Fruit fly (Drosophila melanogaster) whole organism, embryonic: ENCODE results near the gene foxo.

Experiments
- BtbVII ChIP-seq: fragments of 200-800 bp; sonication (Bioruptor generic); optimal IDR thresholded peaks from 3 replicates; lab custom pipeline; 2017; ENCODE audit warnings: missing biosample characterization, mild to moderate bottlenecking, missing genetic modification characterization
- CG10209 ChIP-seq: fragments of 200-800 bp; sonication (Bioruptor generic); optimal IDR thresholded peaks from 3 replicates; lab custom pipeline; 2017; ENCODE audit warnings: missing biosample characterization, mild to moderate bottlenecking, missing genetic modification characterization, missing genetic modification reagents
- CG11456 ChIP-seq: fragments of 200-800 bp; sonication (Bioruptor generic); IDR thresholded peaks from 3 replicates; pipeline ENCODE4 v1.3.6; 2022; ENCODE audit warnings: missing biosample characterization, missing genetic modification characterization
- CG12104 ChIP-seq: fragments of 200-800 bp; sonication (Bioruptor generic); optimal IDR thresholded peaks from 3 replicates; lab custom pipeline; 2016; ENCODE audit warnings: missing biosample characterization, missing genetic modification characterization
- CG13894 ChIP-seq: fragments of 200-800 bp; sonication (Bioruptor generic); optimal IDR thresholded peaks from 3 replicates; lab custom pipeline; 2018; ENCODE audit warnings: missing biosample characterization, mild to moderate bottlenecking, missing genetic modification characterization, moderate library complexity
- CG15696 ChIP-seq: fragments of 200-800 bp; sonication (Bioruptor generic); optimal IDR thresholded peaks from 2 replicates; lab custom pipeline; 2019; ENCODE audit warnings: missing biosample characterization, mild to moderate bottlenecking, missing genetic modification characterization, moderate library complexity
- CG31365 ChIP-seq: fragments of 200-800 bp; sonication (Bioruptor generic); optimal IDR thresholded peaks from 2 replicates; lab custom pipeline; 2018; ENCODE audit warnings: missing biosample characterization, mild to moderate bottlenecking, missing genetic modification characterization
- CG3838 ChIP-seq: fragments of 200-800 bp; sonication (Bioruptor generic); optimal IDR thresholded peaks from 3 replicates; lab custom pipeline; 2016; ENCODE audit warnings: missing biosample characterization, missing genetic modification characterization
- CG8388 ChIP-seq: fragments of 200-800 bp; sonication (Bioruptor generic); optimal IDR thresholded peaks from 2 replicates; lab custom pipeline; 2019; ENCODE audit warnings: missing biosample characterization, mild to moderate bottlenecking, missing genetic modification characterization, moderate library complexity
- CG8944 ChIP-seq: fragments of 200-800 bp; sonication (Bioruptor generic); optimal IDR thresholded peaks from 3 replicates; lab custom pipeline; 2016; ENCODE audit warnings: missing biosample characterization, missing genetic modification characterization
- CG9609 ChIP-seq: fragments of 200-800 bp; sonication (Bioruptor generic); optimal IDR thresholded peaks from 3 replicates; lab custom pipeline; 2016; ENCODE audit warnings: missing biosample characterization, missing genetic modification characterization
- D ChIP-seq, 2 experiments: fragments of 200-800 bp in 1 of 2; fragments of >200 bp in 1 of 2; sonication (Bioruptor generic) in 1 of 2; optimal IDR thresholded peaks; 2 replicates in 1 of 2; 3 replicates in 1 of 2; lab custom pipeline; 2017; ENCODE audit warnings: mild to moderate bottlenecking in 1 of 2, missing biosample characterization in 1 of 2, missing genetic modification characterization in 1 of 2, missing genetic modification reagents in 1 of 2
- D19A ChIP-seq: fragments of 200-800 bp; optimal IDR thresholded peaks from 3 replicates; lab custom pipeline; 2019; ENCODE audit warnings: missing biosample characterization, mild to moderate bottlenecking, missing genetic modification characterization, moderate library complexity
- Deaf1 ChIP-seq: fragments of 200-800 bp; optimal IDR thresholded peaks from 3 replicates; lab custom pipeline; 2019; ENCODE audit warnings: missing biosample characterization, mild to moderate bottlenecking, missing genetic modification characterization, moderate library complexity
- Dek ChIP-seq: fragments of 200-800 bp; sonication (Bioruptor generic); optimal IDR thresholded peaks from 3 replicates; lab custom pipeline; 2019; ENCODE audit warnings: missing biosample characterization, mild to moderate bottlenecking, missing genetic modification characterization, moderate library complexity
- Dll ChIP-seq: fragments of 200-800 bp; sonication (Bioruptor generic); IDR thresholded peaks from 4 replicates; pipeline ENCODE4 v1.3.6; 2022; ENCODE audit warnings: missing biosample characterization, missing genetic modification characterization; ENCODE audit not compliant: partially characterized antibody
- E2f1 ChIP-seq: fragments of 200-800 bp; sonication (Bioruptor generic); IDR thresholded peaks from 2 replicates; pipeline ENCODE4 v1.3.6; 2022; ENCODE audit warnings: missing biosample characterization, missing genetic modification characterization
- Fer1 ChIP-seq: fragments of 200-800 bp; sonication (Bioruptor generic); optimal IDR thresholded peaks from 2 replicates; lab custom pipeline; 2017; ENCODE audit warnings: missing biosample characterization, mild to moderate bottlenecking, missing genetic modification characterization
- HHEX ChIP-seq: fragments of 200-800 bp; sonication (Bioruptor generic); optimal IDR thresholded peaks from 3 replicates; lab custom pipeline; 2017; ENCODE audit warnings: missing biosample characterization, mild to moderate bottlenecking, missing genetic modification characterization, missing genetic modification reagents
- Hr78 ChIP-seq, 2 experiments: fragments of 200-800 bp in 1 of 2; fragments of >200 bp in 1 of 2; sonication (Bioruptor generic) in 1 of 2; optimal IDR thresholded peaks; 2 replicates each; lab custom pipeline; 2017 to 2019; ENCODE audit warnings: missing biosample characterization in 2 of 2, missing genetic modification characterization in 2 of 2, mild to moderate bottlenecking in 1 of 2, moderate library complexity in 1 of 2
- MESR4 ChIP-seq: fragments of 200-800 bp; sonication (Bioruptor generic); optimal IDR thresholded peaks from 2 replicates; lab custom pipeline; 2018; ENCODE audit warnings: missing biosample characterization, mild to moderate bottlenecking, missing genetic modification characterization, moderate library complexity
- Med ChIP-seq: fragments of 200-800 bp; sonication (Bioruptor generic); peaks from one replicate; lab custom pipeline; 2016; ENCODE audit warnings: missing biosample characterization, missing genetic modification characterization, mild to moderate bottlenecking, inconsistent platforms, moderate library complexity
- Rfx ChIP-seq: fragments of 200-800 bp; sonication (Bioruptor generic); IDR thresholded peaks from 2 replicates; pipeline ENCODE4 v1.3.6; 2022; ENCODE audit warnings: missing biosample characterization, missing genetic modification characterization
- Sry-β ChIP-seq: fragments of 200-800 bp; sonication (Bioruptor generic); optimal IDR thresholded peaks from 2 replicates; lab custom pipeline; 2018; ENCODE audit warnings: missing biosample characterization, mild to moderate bottlenecking, missing genetic modification characterization, moderate library complexity
- btn ChIP-seq: fragments of 200-800 bp; sonication (Bioruptor generic); optimal IDR thresholded peaks from 2 replicates; lab custom pipeline; 2016; ENCODE audit warnings: missing biosample characterization, missing genetic modification characterization
- chinmo ChIP-seq: fragments of 200-800 bp; sonication (Bioruptor generic); IDR thresholded peaks from 4 replicates; pipeline ENCODE4 v1.3.6; 2022; ENCODE audit warnings: missing biosample characterization, missing genetic modification characterization; ENCODE audit not compliant: partially characterized antibody
- corto ChIP-seq: fragments of 200-800 bp; sonication (Bioruptor generic); optimal IDR thresholded peaks from 2 replicates; lab custom pipeline; 2016; ENCODE audit warnings: missing biosample characterization, mild to moderate bottlenecking, missing genetic modification characterization, moderate library complexity
- fru ChIP-seq: fragments of >200 bp; optimal IDR thresholded peaks from 2 replicates; lab custom pipeline; 2017
- gfzf ChIP-seq: fragments of 200-800 bp; sonication (Bioruptor generic); optimal IDR thresholded peaks from 2 replicates; lab custom pipeline; 2016; ENCODE audit warnings: missing biosample characterization, mild to moderate bottlenecking, missing genetic modification characterization, moderate library complexity
- gro ChIP-seq: fragments of 200-800 bp; sonication (Bioruptor generic); optimal IDR thresholded peaks from 2 replicates; lab custom pipeline; 2016; ENCODE audit warnings: missing biosample characterization, missing genetic modification characterization
- hb ChIP-seq: fragments of 200-800 bp; sonication (Bioruptor generic); IDR thresholded peaks from 3 replicates; pipeline ENCODE4 v1.3.6; 2022; ENCODE audit warnings: missing biosample characterization, missing genetic modification characterization; ENCODE audit not compliant: partially characterized antibody
- lola ChIP-seq, 3 experiments: fragments of >200 bp in 2 of 3; fragments of 200-800 bp in 1 of 3; sonication (Bioruptor generic) in 1 of 3; optimal IDR thresholded peaks; 2 replicates each; lab custom pipeline; 2017 to 2019; ENCODE audit warnings: missing biosample characterization in 3 of 3, missing genetic modification characterization in 3 of 3, mild to moderate bottlenecking in 1 of 3, moderate library complexity in 1 of 3
- mld ChIP-seq: fragments of 200-800 bp; sonication (Bioruptor generic); IDR thresholded peaks from 3 replicates; pipeline ENCODE4 v1.3.6; 2022; ENCODE audit warnings: missing biosample characterization, missing genetic modification characterization; ENCODE audit not compliant: partially characterized antibody
- otp ChIP-seq: fragments of 200-800 bp; sonication (Bioruptor generic); IDR thresholded peaks from 3 replicates; pipeline ENCODE4, ENCODE4 v1.3.6; 2022; ENCODE audit warnings: missing biosample characterization, missing genetic modification characterization
- p53 ChIP-seq: fragments of 200-800 bp; sonication (Bioruptor generic); optimal IDR thresholded peaks from 2 replicates; lab custom pipeline; 2016; ENCODE audit warnings: missing biosample characterization, missing genetic modification characterization
- pan ChIP-seq, 4 experiments: fragments of >200 bp in 3 of 4; fragments of 200-800 bp in 1 of 4; sonication (Bioruptor generic) in 1 of 4; optimal IDR thresholded peaks in 3 of 4; IDR thresholded peaks in 1 of 4; 2 replicates each; pipeline versions ENCODE4 v1.3.6 to Lab custom; 2017 to 2022; ENCODE audit warnings: missing biosample characterization in 2 of 4, missing genetic modification characterization in 2 of 4, mixed read lengths in 1 of 4
- pfk ChIP-seq: fragments of 200-800 bp; sonication (Bioruptor generic); optimal IDR thresholded peaks from 2 replicates; lab custom pipeline; 2018; ENCODE audit warnings: missing biosample characterization, mild to moderate bottlenecking, missing genetic modification characterization, moderate library complexity
- prd ChIP-seq, 3 experiments: fragments of >200 bp in 2 of 3; fragments of 200-800 bp in 1 of 3; sonication (Bioruptor generic) in 1 of 3; optimal IDR thresholded peaks in 2 of 3; IDR thresholded peaks in 1 of 3; 2 replicates in 2 of 3; 3 replicates in 1 of 3; pipeline versions ENCODE4 v1.3.6 to Lab custom; 2017 to 2022; ENCODE audit warnings: missing biosample characterization in 1 of 3, missing genetic modification characterization in 1 of 3
- pum ChIP-seq: fragments of 200-800 bp; sonication (Bioruptor generic); optimal IDR thresholded peaks from 2 replicates; lab custom pipeline; 2016; ENCODE audit warnings: missing biosample characterization, missing genetic modification characterization
- row ChIP-seq: fragments of 200-800 bp; sonication (Bioruptor generic); IDR thresholded peaks from 3 replicates; pipeline ENCODE4 v1.3.6; 2022; ENCODE audit warnings: missing biosample characterization, missing genetic modification characterization
- seq ChIP-seq: fragments of 200-800 bp; sonication (Bioruptor generic); IDR thresholded peaks from 2 replicates; pipeline ENCODE4 v1.3.6; 2022; ENCODE audit warnings: missing biosample characterization, missing genetic modification characterization
- slbo ChIP-seq: fragments of 200-800 bp; sonication (Bioruptor generic); IDR thresholded peaks from 2 replicates; pipeline ENCODE4 v1.3.6; 2022; ENCODE audit warnings: missing biosample characterization, missing genetic modification characterization
- tin ChIP-seq: fragments of 200-800 bp; sonication (Bioruptor generic); optimal IDR thresholded peaks from 3 replicates; lab custom pipeline; 2016; ENCODE audit warnings: missing biosample characterization, missing genetic modification characterization
- ttk ChIP-seq: fragments of 200-800 bp; sonication (Bioruptor generic); IDR thresholded peaks from 2 replicates; pipeline ENCODE4 v2.1.2; 2022; ENCODE audit warnings: missing biosample characterization, missing genetic modification characterization
- unc-4 ChIP-seq: fragments of 200-800 bp; sonication (Bioruptor generic); IDR thresholded peaks from 2 replicates; pipeline ENCODE4 v1.3.6; 2022; ENCODE audit warnings: missing biosample characterization, missing genetic modification characterization; ENCODE audit not compliant: partially characterized antibody
- wek ChIP-seq: fragments of 200-800 bp; sonication (Bioruptor generic); optimal IDR thresholded peaks from 3 replicates; lab custom pipeline; 2018; ENCODE audit warnings: missing biosample characterization, mild to moderate bottlenecking, missing genetic modification characterization, moderate library complexity

foxo gene

dm6 chr3R:14052182-14053036 is 4.3 kb upstream of the foxo start (continued):
- TF ChIP-seq gro (GFP tag; lab: Kevin White, UChicago) (peak; percentile 95), CG3838 (peak; percentile 58), ttk (GFP tag; lab: Robert Waterston, UW) (peak; percentile 33), CG15696 (peak; percentile 39), otp (peak; percentile 47; the same call in 2 of the 3 replicates), tin (GFP tag; lab: Kevin White, UChicago) (peak; percentile 70), HHEX (GFP tag; lab: Kevin White, UChicago) (peak; percentile 85), D (optimal IDR thresholded peaks at IDR 0.05; lab: Kevin White, UChicago) (no peak), D (GFP tag; optimal IDR thresholded peaks at IDR 0.05; lab: Kevin White, UChicago) (peak; percentile 17), BtbVII (peak; percentile 86), CG10209 (GFP tag; lab: Kevin White, UChicago) (peak; percentile 88), pum (GFP tag; lab: Kevin White, UChicago) (peak; percentile 78), pan (optimal IDR thresholded peaks at IDR 0.05; lab: Kevin White, UChicago) (no peak), pan (GFP tag; optimal IDR thresholded peaks at IDR 0.05 in 1 of 2, IDR thresholded peaks at IDR 0.05 in 1 of 2) (peak in 1 of 2 experiments; percentile 85), p53 (GFP tag; lab: Kevin White, UChicago) (peak; percentile 77), seq (peak; percentile 87), MESR4 (no peak), prd (optimal IDR thresholded peaks at IDR 0.05; lab: Kevin White, UChicago) (no peak), prd (GFP tag; IDR thresholded peaks at IDR 0.05; lab: Robert Waterston, UW) (peak; percentile 87), fru (lab: Kevin White, UChicago) (no peak), Med (GFP tag; lab: Kevin White, UChicago) (peak; percentile 98), Dll (GFP tag; lab: Robert Waterston, UW) (no peak), Rfx (GFP tag; lab: Robert Waterston, UW) (peak; percentile 96), gfzf (GFP tag; lab: Kevin White, UChicago) (no peak), Sry-β (GFP tag; lab: Kevin White, UChicago) (no peak), CG12104 (GFP tag; lab: Kevin White, UChicago) (peak; percentile 87), slbo (GFP tag; lab: Robert Waterston, UW) (peak; percentile 96), btn (no peak), Hr78 (GFP tag; optimal IDR thresholded peaks at IDR 0.05; lab: Kevin White, UChicago) (no peak), CG13894 (peak; percentile 69), CG8944 (peak; percentile 81), hb (GFP tag; lab: Robert Waterston, UW) (no peak), CG11456 (GFP tag; lab: Robert Waterston, UW) (peak; percentile 86), wek (peak; percentile 24), D19A (peak; percentile 55), Dek (tag; lab: Kevin White, UChicago) (peak; percentile 90), E2f1 (peak; percentile 80), Deaf1 (tag; lab: Kevin White, UChicago) (peak; percentile 46), chinmo (peak; percentile 87; the same call in 2 of the 4 replicates), CG8388 (peak; percentile 48), CG31365 (tag; lab: Kevin White, UChicago) (peak; percentile 20), unc-4 (GFP tag; lab: Robert Waterston, UW) (no peak), corto (GFP tag; lab: Kevin White, UChicago) (no peak), Fer1 (GFP tag; lab: Kevin White, UChicago) (peak; percentile 89), mld (GFP tag; lab: Robert Waterston, UW) (no peak), lola (GFP tag; optimal IDR thresholded peaks at IDR 0.05; lab: Kevin White, UChicago) (no peak), pfk (peak; percentile 96), CG9609 (GFP tag; lab: Kevin White, UChicago) (peak; percentile 81), row (GFP tag; lab: Robert Waterston, UW) (peak; percentile 88)
